Worm (Caenorhabditis elegans): Measurements from ENCODE around the gene C44H9.4.

- no peak for TF ChIP-seq sptf-1 (tag; optimal IDR thresholded peaks at IDR 0.05)
- no peak for TF ChIP-seq nhr-76 (tag; optimal IDR thresholded peaks at IDR 0.05)
- no peak for TF ChIP-seq unc-39 (tag; optimal IDR thresholded peaks at IDR 0.05)
- no peak for TF ChIP-seq nhr-28 (tag; optimal IDR thresholded peaks at IDR 0.05)
- no peak for TF ChIP-seq elt-3 (tag; optimal IDR thresholded peaks at IDR 0.05)
- TF ChIP-seq hlh-1 (tag; optimal IDR thresholded peaks at IDR 0.05), result no peak
- no peak for TF ChIP-seq mls-2 (tag; optimal IDR thresholded peaks at IDR 0.05)
- TF ChIP-seq pha-4 (tag; optimal IDR thresholded peaks at IDR 0.05), result no peak
- no peak for TF ChIP-seq mab-5 (tag; optimal IDR thresholded peaks at IDR 0.05)
- no peak for TF ChIP-seq snpc-4 (tag; optimal IDR thresholded peaks at IDR 0.05)
- no peak for TF ChIP-seq lsy-2 (tag; optimal IDR thresholded peaks at IDR 0.05)
- no peak for TF ChIP-seq nhr-12 (tag; optimal IDR thresholded peaks at IDR 0.05)
- no peak for TF ChIP-seq ces-1 (GFP tag; optimal IDR thresholded peaks at IDR 0.05)
Observed at ce11 chrV:12796908-12797490, 38.5 kb upstream of the C44H9.4 start.
